Fruit fly (Drosophila melanogaster): Measurements from ENCODE around the gene ND-ACP.

DNA sequence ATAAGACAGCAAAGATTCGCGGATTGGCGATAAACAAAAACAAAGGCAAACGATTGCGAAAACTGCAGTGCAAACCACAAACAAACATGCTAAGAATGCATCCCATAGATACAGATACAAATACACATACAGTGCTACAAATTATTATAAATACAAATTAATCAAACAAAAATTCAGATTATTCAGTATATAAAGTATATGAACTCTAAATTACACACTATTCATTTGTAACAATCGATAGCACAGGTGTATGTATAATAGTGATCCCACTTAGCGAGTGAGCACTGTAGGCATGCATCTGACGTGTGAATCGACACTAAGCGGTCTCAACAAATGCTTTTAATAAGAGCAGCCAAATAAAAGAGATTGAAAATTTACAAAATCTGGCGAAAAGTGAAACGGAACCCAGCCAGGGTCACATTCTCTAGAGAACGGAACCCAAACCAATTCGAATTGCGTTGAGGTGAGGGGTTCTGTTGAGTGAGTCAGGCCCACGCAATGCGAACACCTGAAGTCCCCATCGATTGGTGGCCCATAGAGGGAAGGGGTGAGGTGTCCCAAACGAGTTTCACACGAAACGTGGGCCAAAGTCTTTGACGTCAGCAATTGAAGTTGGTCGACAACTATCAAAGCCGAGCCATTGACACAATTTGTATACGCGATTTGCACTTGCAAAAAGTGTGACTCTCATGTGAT is 44.8 kb downstream of the ND-ACP start:
- TF ChIP-seq CG4318 (GFP tag; optimal IDR thresholded peaks at IDR 0.05), result peak; percentile 42
- peak; percentile 29 for TF ChIP-seq Lpt (GFP tag; optimal IDR thresholded peaks at IDR 0.05)
- TF ChIP-seq OdsH (GFP tag; optimal IDR thresholded peaks at IDR 0.05), result peak; percentile 73
- peak; percentile 37 for TF ChIP-seq topi (GFP tag; optimal IDR thresholded peaks at IDR 0.05)
- peak; percentile 61; the same call in 1 of the 2 replicates for TF ChIP-seq Gug (GFP tag; IDR thresholded peaks at IDR 0.05)
- TF ChIP-seq CG6808 (GFP tag; optimal IDR thresholded peaks at IDR 0.05), result no peak
- TF ChIP-seq CG15336 (GFP tag; IDR thresholded peaks at IDR 0.05), result peak; percentile 80
- TF ChIP-seq fd85E (GFP tag; optimal IDR thresholded peaks at IDR 0.05), result no peak
- peak in 1 of 2 experiments; percentile 57 for TF ChIP-seq salr (GFP tag; optimal IDR thresholded peaks at IDR 0.05)
- TF ChIP-seq dsx (GFP tag; optimal IDR thresholded peaks at IDR 0.05; ENCODE audit: poor library complexity, severe bottlenecking), result no peak
- peak; percentile 79 for TF ChIP-seq CG32006 (GFP tag; optimal IDR thresholded peaks at IDR 0.05)
- peak; percentile 75 for TF ChIP-seq eg (GFP tag; IDR thresholded peaks at IDR 0.05)

All from whole organism, prepupa.